Fruit fly (Drosophila melanogaster) whole organism, pupa: ENCODE results near the gene CG5359.

ENCODE experiments used
- CG12605 ChIP-seq: fragments of 200-800 bp; sonication (Bioruptor generic); IDR thresholded peaks from 2 replicates; pipeline ENCODE4 v1.3.6; 2022; ENCODE audit warnings: missing biosample characterization, missing genetic modification characterization
- CG13204 ChIP-seq: fragments of 200-800 bp; sonication (Bioruptor generic); optimal IDR thresholded peaks from 2 replicates; lab custom pipeline; 2018; ENCODE audit warnings: missing biosample characterization, mild to moderate bottlenecking, missing genetic modification characterization, moderate library complexity
- CG14655 ChIP-seq: fragments of 200-800 bp; sonication (Bioruptor generic); optimal IDR thresholded peaks from 3 replicates; lab custom pipeline; 2017; ENCODE audit warnings: mild to moderate bottlenecking, missing biosample characterization, missing genetic modification reagents, missing genetic modification characterization
- CG15710 ChIP-seq: fragments of 200-800 bp; sonication (Bioruptor generic); optimal IDR thresholded peaks from 2 replicates; lab custom pipeline; 2018; ENCODE audit warnings: missing biosample characterization, mild to moderate bottlenecking, missing genetic modification characterization, moderate library complexity
- CG17806 ChIP-seq: fragments of 200-800 bp; sonication (Bioruptor generic); optimal IDR thresholded peaks from 2 replicates; lab custom pipeline; 2018; ENCODE audit warnings: missing biosample characterization, mild to moderate bottlenecking, missing genetic modification characterization, moderate library complexity
- CG32121 ChIP-seq: fragments of 200-800 bp; sonication (Bioruptor generic); IDR thresholded peaks from 2 replicates; pipeline ENCODE4 v1.3.6; 2022; ENCODE audit warnings: missing biosample characterization, missing genetic modification characterization
- CG34367 ChIP-seq: fragments of 200-800 bp; sonication (Bioruptor generic); optimal IDR thresholded peaks from 2 replicates; lab custom pipeline; 2018; ENCODE audit warnings: missing biosample characterization, mild to moderate bottlenecking, missing genetic modification characterization
- CG4496 ChIP-seq: fragments of 200-800 bp; sonication (Bioruptor generic); IDR thresholded peaks from 3 replicates; pipeline ENCODE4 v1.3.6; 2022; ENCODE audit warnings: missing biosample characterization, missing genetic modification characterization
- CG8159 ChIP-seq: fragments of 200-800 bp; sonication (Bioruptor generic); optimal IDR thresholded peaks from 3 replicates; lab custom pipeline; 2018; ENCODE audit warnings: missing biosample characterization, mild to moderate bottlenecking, missing genetic modification characterization, moderate library complexity
- CG8301 ChIP-seq: fragments of 200-800 bp; sonication (Bioruptor generic); optimal IDR thresholded peaks from 2 replicates; lab custom pipeline; 2018; ENCODE audit warnings: missing biosample characterization, mild to moderate bottlenecking, missing genetic modification characterization
- CG9948 ChIP-seq: fragments of 200-800 bp; sonication (Bioruptor generic); optimal IDR thresholded peaks from 2 replicates; lab custom pipeline; 2018; ENCODE audit warnings: missing biosample characterization, mild to moderate bottlenecking, missing genetic modification characterization, moderate library complexity
- D1 ChIP-seq: fragments of 200-800 bp; sonication (Bioruptor generic); optimal IDR thresholded peaks from 2 replicates; lab custom pipeline; 2018; ENCODE audit warnings: missing biosample characterization, mild to moderate bottlenecking, missing genetic modification characterization, moderate library complexity
- Ets98B ChIP-seq: fragments of 200-800 bp; sonication (Bioruptor generic); IDR thresholded peaks from 2 replicates; pipeline ENCODE4 v1.3.6; 2022; ENCODE audit warnings: missing biosample characterization, missing genetic modification characterization
- Pif1A ChIP-seq: fragments of 200-800 bp; sonication (Bioruptor generic); optimal IDR thresholded peaks from 3 replicates; lab custom pipeline; 2016; ENCODE audit warnings: missing biosample characterization, missing genetic modification characterization
- Pif1B ChIP-seq: fragments of 200-800 bp; sonication (Bioruptor generic); optimal IDR thresholded peaks from 3 replicates; lab custom pipeline; 2016; ENCODE audit warnings: missing biosample characterization, missing genetic modification characterization
- Snoo ChIP-seq: fragments of 200-800 bp; sonication (Bioruptor generic); optimal IDR thresholded peaks from 3 replicates; lab custom pipeline; 2017; ENCODE audit warnings: missing biosample characterization, mild to moderate bottlenecking, missing genetic modification characterization, inconsistent platforms
- fd96Ca ChIP-seq: fragments of 200-800 bp; sonication (Bioruptor generic); IDR thresholded peaks from 3 replicates; pipeline ENCODE4 v1.3.6; 2022; ENCODE audit warnings: missing biosample characterization, missing genetic modification characterization
- gl ChIP-seq: fragments of 200-800 bp; sonication (Bioruptor generic); optimal IDR thresholded peaks from 2 replicates; lab custom pipeline; 2018; ENCODE audit warnings: missing biosample characterization, mild to moderate bottlenecking, missing genetic modification characterization
- rn ChIP-seq: fragments of 200-800 bp; sonication (Bioruptor generic); IDR thresholded peaks from 2 replicates; pipeline ENCODE4 v1.3.6; 2022; ENCODE audit warnings: missing biosample characterization, missing genetic modification characterization

The CG5359 gene

DNA sequence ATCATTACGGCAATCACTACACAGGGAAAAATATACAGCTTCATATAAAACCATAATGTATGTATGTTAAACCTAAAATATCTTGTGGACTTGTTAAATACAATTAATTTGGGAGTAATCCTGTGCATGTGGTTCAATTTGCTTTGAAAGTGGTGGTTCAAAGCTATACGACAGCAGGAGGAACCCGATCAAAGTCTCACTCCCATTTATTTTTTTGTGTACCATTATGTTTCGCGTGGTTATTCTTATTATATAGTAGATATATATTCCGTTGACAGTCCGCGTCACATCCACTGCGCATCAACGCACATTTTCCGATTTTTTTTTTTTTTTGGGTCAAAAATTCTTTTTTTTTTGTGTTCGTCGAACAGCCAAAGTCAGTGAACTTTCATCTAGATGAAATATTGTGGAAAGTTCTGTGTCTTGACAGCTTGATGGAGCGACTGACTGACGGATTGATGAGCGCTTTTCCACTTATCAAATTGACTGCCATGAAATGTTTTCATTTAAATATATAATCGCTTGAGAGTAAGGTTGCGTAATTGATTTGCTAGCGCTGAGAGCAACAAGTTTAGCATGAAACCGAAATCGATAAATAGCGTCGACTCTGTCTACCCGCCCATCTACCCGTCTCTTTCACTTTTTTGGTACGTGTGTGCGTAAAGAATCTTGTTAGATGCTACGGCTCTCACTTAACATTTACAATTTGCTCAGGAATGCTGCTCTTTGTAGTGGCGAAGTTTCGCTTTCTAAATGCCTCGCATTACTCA is 32.1 kb upstream of the CG5359 start:
- no peak for TF ChIP-seq CG8301 (tag; lab: Kevin White, UChicago)
- TF ChIP-seq gl (tag; lab: Kevin White, UChicago): no peak
- no peak for TF ChIP-seq Ets98B
- no peak for TF ChIP-seq CG13204 (GFP tag; lab: Kevin White, UChicago)

DNA sequence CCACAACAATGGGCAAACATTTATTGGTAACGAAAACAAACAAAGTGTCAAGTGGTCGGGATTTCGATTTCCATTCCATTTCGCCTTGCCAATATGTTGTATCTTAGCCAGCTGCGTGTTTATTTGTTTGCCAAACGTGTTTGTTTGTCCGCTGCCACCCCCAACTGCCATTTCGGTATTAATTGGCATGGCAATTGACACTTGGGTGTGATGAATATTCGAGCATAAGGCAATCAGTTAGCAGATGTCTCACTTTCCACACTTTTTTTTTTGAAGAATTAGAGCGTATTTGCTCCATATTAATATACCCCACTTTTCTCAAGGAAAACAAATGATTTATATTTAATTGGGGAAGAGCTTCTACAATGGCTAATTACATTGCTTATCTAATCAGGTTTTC is 30.4 kb upstream of the CG5359 start:
- TF ChIP-seq CG14655 (GFP tag; lab: Kevin White, UChicago) (no peak), CG15710 (tag; lab: Kevin White, UChicago) (no peak), CG13204 (GFP tag; lab: Kevin White, UChicago) (no peak)

DNA sequence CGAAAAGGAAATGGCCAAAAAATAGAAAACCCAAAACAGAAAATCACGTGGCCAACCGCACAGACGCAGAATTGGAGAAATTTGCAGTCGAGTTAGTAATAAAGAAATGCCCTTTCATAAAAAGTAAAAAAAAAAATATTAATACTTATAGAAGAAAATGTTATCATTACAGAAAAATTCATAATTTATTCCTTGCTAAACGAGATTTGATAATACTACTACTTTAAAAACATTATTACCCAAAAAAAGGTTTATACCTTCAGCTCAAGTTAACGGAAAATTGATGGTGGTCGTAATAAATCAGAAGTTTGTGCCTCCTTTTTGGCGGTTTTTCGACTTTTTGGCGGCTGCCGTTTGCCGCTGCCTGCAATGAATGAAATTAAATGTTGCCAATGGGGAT is 27.3 kb upstream of the CG5359 start:
- TF ChIP-seq Pif1A (GFP tag; lab: Kevin White, UChicago) (no peak), Ets98B (no peak), rn (GFP tag; lab: Robert Waterston, UW) (no peak), CG14655 (GFP tag; lab: Kevin White, UChicago) (peak; percentile 48)

DNA sequence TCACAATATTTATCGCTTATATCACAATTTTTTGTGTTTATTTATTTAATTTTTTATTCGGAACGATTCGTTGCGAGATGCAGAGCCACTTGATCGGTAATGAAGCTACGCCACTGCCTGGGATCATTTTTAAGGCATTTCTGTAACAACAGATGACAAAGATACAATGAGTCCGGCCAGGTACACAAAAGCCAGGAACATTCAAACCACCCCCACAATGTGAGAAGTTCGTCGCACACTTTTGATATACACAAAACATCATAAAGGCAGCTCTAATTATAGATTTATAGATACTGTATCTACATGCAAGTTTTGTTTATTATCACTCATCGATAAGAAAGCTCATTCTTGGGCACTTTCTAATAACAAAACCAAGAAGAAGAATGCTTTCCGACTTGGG is 24.0 kb upstream of the CG5359 start, which contains the start of gene CG31407:
Gene CG31407, minus strand, starts transcription at position 101 of the 400 bp plus-strand sequence.
- TF ChIP-seq CG9948 (tag; lab: Kevin White, UChicago) (no peak), CG13204 (GFP tag; lab: Kevin White, UChicago) (no peak), Pif1B (GFP tag; lab: Kevin White, UChicago) (no peak), D1 (tag; lab: Kevin White, UChicago) (no peak), CG17806 (tag; lab: Kevin White, UChicago) (no peak), Pif1A (GFP tag; lab: Kevin White, UChicago) (no peak), CG34367 (no peak), gl (tag; lab: Kevin White, UChicago) (no peak), CG12605 (GFP tag; lab: Robert Waterston, UW) (no peak), CG14655 (GFP tag; lab: Kevin White, UChicago) (no peak), CG4496 (GFP tag; lab: Robert Waterston, UW) (no peak), CG32121 (GFP tag; lab: Robert Waterston, UW) (no peak), Snoo (tag; lab: Kevin White, UChicago) (no peak), rn (GFP tag; lab: Robert Waterston, UW) (no peak), CG8159 (tag; lab: Kevin White, UChicago) (no peak), CG15710 (tag; lab: Kevin White, UChicago) (no peak)
- TF ChIP-seq, all 21 proteins: peak for 0

DNA sequence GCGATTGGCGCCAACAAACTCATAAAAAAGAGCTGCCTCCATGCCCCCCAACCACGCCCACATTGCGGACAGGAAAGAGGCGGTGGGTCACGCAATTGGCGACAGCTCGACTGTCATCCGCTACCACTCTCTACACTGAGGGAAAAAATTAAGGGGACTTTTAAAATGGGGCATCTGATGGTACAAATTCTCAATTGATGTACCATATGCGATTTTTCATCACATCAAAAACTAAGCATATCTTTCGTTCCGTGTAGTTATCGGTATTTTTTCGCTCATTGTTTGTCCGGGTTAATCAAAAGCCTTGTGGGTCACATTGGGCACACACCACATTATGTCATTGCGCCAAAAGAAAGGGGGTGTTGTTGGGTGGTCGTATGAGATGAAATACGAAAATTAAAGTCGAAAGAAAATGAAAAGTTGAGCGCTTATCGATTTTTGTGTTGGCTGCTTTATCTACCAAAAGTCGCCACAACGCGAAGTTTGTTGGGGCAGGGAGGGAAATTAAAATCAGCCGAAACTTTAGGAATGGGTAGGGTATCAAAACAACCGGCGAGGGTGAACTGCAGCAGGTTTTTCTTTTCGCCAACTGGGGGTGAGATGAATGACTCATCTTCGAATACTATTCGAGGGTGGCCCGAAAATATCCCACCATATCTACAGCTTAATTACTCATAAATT is 23.1 kb upstream of the CG5359 start:
- no peak for TF ChIP-seq gl (tag; lab: Kevin White, UChicago)
- no peak for TF ChIP-seq CG17806 (tag; lab: Kevin White, UChicago)
- no peak for TF ChIP-seq CG4496 (GFP tag; lab: Robert Waterston, UW)
- no peak for TF ChIP-seq CG34367
- TF ChIP-seq CG32121 (GFP tag; lab: Robert Waterston, UW): no peak
- no peak for TF ChIP-seq D1 (tag; lab: Kevin White, UChicago)
- TF ChIP-seq fd96Ca (GFP tag; lab: Robert Waterston, UW): 0 out of 3 replicates have a peak, but pooled peaks have one; percentile 24
- no peak for TF ChIP-seq Ets98B
- TF ChIP-seq CG15710 (tag; lab: Kevin White, UChicago): no peak

DNA sequence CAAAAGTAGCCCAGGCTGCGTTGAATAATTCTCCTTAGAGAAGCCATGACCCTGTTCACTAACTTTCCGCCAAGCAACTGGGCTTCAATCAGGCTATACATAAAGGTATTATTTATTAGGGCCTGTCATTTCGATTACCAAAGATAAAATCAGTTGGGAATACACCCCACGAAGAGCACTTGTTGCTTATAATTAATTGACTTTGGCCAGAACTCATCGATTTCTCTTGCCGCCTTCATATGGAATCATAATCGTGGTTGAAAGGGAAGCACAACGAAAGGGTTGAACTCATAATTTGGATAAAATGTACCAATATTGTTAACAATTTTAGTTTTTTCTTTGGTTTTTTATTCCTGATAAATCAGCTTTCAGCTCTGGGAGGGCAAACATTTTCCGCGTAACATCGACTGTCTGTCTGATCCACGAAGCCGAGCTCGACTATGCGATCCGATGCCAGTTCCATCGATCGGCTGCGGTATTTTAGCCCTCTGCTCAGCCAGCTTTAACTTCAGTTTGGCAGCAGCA is 4.3 kb downstream of the CG5359 start, which contains the start of the genes Gr85a and Spn85F:
Gene Gr85a, minus strand, starts transcription at position 101 of the 525 bp plus-strand sequence.
Gene Spn85F, plus strand, starts transcription at position 475 of the 525 bp plus-strand sequence.
- TF ChIP-seq CG15710 (tag; lab: Kevin White, UChicago) (no peak), CG8159 (tag; lab: Kevin White, UChicago) (no peak), CG8301 (tag; lab: Kevin White, UChicago) (no peak), CG32121 (GFP tag; lab: Robert Waterston, UW) (no peak), CG12605 (GFP tag; lab: Robert Waterston, UW) (no peak), Pif1A (GFP tag; lab: Kevin White, UChicago) (no peak), CG9948 (tag; lab: Kevin White, UChicago) (no peak), CG14655 (GFP tag; lab: Kevin White, UChicago) (no peak), gl (tag; lab: Kevin White, UChicago) (no peak)
